Fruit fly (Drosophila melanogaster) whole organism, prepupa: ENCODE results near the gene CG7289.

Experiments used
- Blimp-1 ChIP-seq: fragments of 200-800 bp; sonication (Bioruptor generic); optimal IDR thresholded peaks from 3 replicates; lab custom pipeline; 2017; ENCODE audit warnings: missing biosample characterization, missing genetic modification characterization, mild to moderate bottlenecking, moderate library complexity, missing genetic modification reagents
- CG10631 ChIP-seq: fragments of 200-800 bp; sonication (Bioruptor generic); optimal IDR thresholded peaks from 2 replicates; lab custom pipeline; 2016; ENCODE audit warnings: missing biosample characterization, missing genetic modification characterization
- CG10669 ChIP-seq: fragments of 200-800 bp; sonication (Bioruptor generic); optimal IDR thresholded peaks from 3 replicates; lab custom pipeline; 2018; ENCODE audit warnings: missing biosample characterization, mild to moderate bottlenecking, missing genetic modification characterization, moderate library complexity
- CG11762 ChIP-seq: fragments of 200-800 bp; sonication (Bioruptor generic); optimal IDR thresholded peaks from 3 replicates; lab custom pipeline; 2016; ENCODE audit warnings: missing biosample characterization, missing genetic modification characterization; ENCODE audit not compliant: insufficient read depth
- CG11902 ChIP-seq: fragments of 200-800 bp; sonication (Bioruptor generic); optimal IDR thresholded peaks from 3 replicates; lab custom pipeline; 2016; ENCODE audit warnings: missing biosample characterization, missing genetic modification characterization
- CG16779 ChIP-seq: fragments of 200-800 bp; sonication (Bioruptor generic); optimal IDR thresholded peaks from 3 replicates; lab custom pipeline; 2017; ENCODE audit warnings: missing biosample characterization, mild to moderate bottlenecking, missing genetic modification characterization
- CG3032 ChIP-seq: fragments of 200-800 bp; optimal IDR thresholded peaks from 2 replicates; lab custom pipeline; 2019; ENCODE audit warnings: missing biosample characterization, mild to moderate bottlenecking, missing genetic modification characterization, moderate library complexity
- CG31627 ChIP-seq: fragments of 200-800 bp; sonication (Bioruptor generic); optimal IDR thresholded peaks from 3 replicates; lab custom pipeline; 2016; ENCODE audit warnings: missing biosample characterization, missing genetic modification characterization
- CG32006 ChIP-seq: fragments of 200-800 bp; sonication (Bioruptor generic); optimal IDR thresholded peaks from 3 replicates; lab custom pipeline; 2017; ENCODE audit warnings: missing biosample characterization, mild to moderate bottlenecking, missing genetic modification characterization
- CG34406 ChIP-seq: fragments of 200-800 bp; sonication (Bioruptor generic); optimal IDR thresholded peaks from 3 replicates; lab custom pipeline; 2016; ENCODE audit warnings: missing biosample characterization, missing genetic modification characterization
- CG3919 ChIP-seq: fragments of 200-800 bp; sonication (Bioruptor generic); optimal IDR thresholded peaks from 3 replicates; lab custom pipeline; 2016; ENCODE audit warnings: missing biosample characterization, missing genetic modification characterization
- CG6163 ChIP-seq: fragments of 200-800 bp; sonication (Bioruptor generic); IDR thresholded peaks from 3 replicates; pipeline ENCODE4 v1.3.6; 2022; ENCODE audit warnings: missing biosample characterization, missing genetic modification characterization
- CG6276 ChIP-seq: fragments of 200-800 bp; sonication (Bioruptor generic); optimal IDR thresholded peaks from 2 replicates; lab custom pipeline; 2017; ENCODE audit warnings: missing biosample characterization, mild to moderate bottlenecking, missing genetic modification characterization
- CG6854 ChIP-seq: fragments of 200-800 bp; sonication (Bioruptor generic); optimal IDR thresholded peaks from 2 replicates; lab custom pipeline; 2017; ENCODE audit warnings: missing biosample characterization, mild to moderate bottlenecking, missing genetic modification characterization
- CG7368 ChIP-seq: fragments of 200-800 bp; sonication (Bioruptor generic); optimal IDR thresholded peaks from 3 replicates; lab custom pipeline; 2016; ENCODE audit warnings: missing biosample characterization, missing genetic modification characterization
- CG9139 ChIP-seq: fragments of 200-800 bp; sonication (Bioruptor generic); optimal IDR thresholded peaks from 3 replicates; lab custom pipeline; 2017; ENCODE audit warnings: missing biosample characterization, mild to moderate bottlenecking, missing genetic modification characterization
- Eip75B ChIP-seq: fragments of 200-800 bp; sonication (Bioruptor generic); optimal IDR thresholded peaks from 3 replicates; lab custom pipeline; 2016; ENCODE audit warnings: missing biosample characterization, missing genetic modification characterization
- Eip78C ChIP-seq: fragments of 200-800 bp; sonication (Bioruptor generic); peaks from one replicate; lab custom pipeline; 2016; ENCODE audit warnings: missing biosample characterization, missing genetic modification characterization
- Eip93F ChIP-seq: fragments of 200-800 bp; sonication (Bioruptor generic); optimal IDR thresholded peaks from 2 replicates; lab custom pipeline; 2016; ENCODE audit warnings: missing biosample characterization, mild to moderate bottlenecking, missing genetic modification characterization
- Gug ChIP-seq: fragments of 200-800 bp; sonication (Bioruptor generic); IDR thresholded peaks from 2 replicates; pipeline ENCODE4 v1.3.6; 2022; ENCODE audit warnings: missing biosample characterization, missing genetic modification characterization
- Hr38 ChIP-seq: sonication (Bioruptor generic); optimal IDR thresholded peaks from 2 replicates; lab custom pipeline; 2016; ENCODE audit warnings: missing biosample characterization, missing genetic modification characterization
- Hr4 ChIP-seq: fragments of 200-800 bp; sonication (Bioruptor generic); optimal IDR thresholded peaks from 3 replicates; lab custom pipeline; 2016; ENCODE audit warnings: missing biosample characterization, missing genetic modification characterization
- Lpt ChIP-seq: fragments of 200-800 bp; sonication (Bioruptor generic); optimal IDR thresholded peaks from 3 replicates; lab custom pipeline; 2016; ENCODE audit warnings: missing biosample characterization, missing genetic modification characterization
- Smox ChIP-seq: fragments of 200-800 bp; sonication (Bioruptor generic); optimal IDR thresholded peaks from 3 replicates; lab custom pipeline; 2016; ENCODE audit warnings: missing biosample characterization, missing genetic modification characterization
- Sox102F ChIP-seq: fragments of 200-800 bp; sonication (Bioruptor generic); optimal IDR thresholded peaks from 2 replicates; lab custom pipeline; 2016; ENCODE audit warnings: missing biosample characterization, mild to moderate bottlenecking, missing genetic modification characterization
- Sox14 ChIP-seq: fragments of 200-800 bp; sonication (Bioruptor generic); optimal IDR thresholded peaks from 3 replicates; lab custom pipeline; 2016; ENCODE audit warnings: missing biosample characterization, missing genetic modification characterization
- achi ChIP-seq: fragments of 200-800 bp; sonication (Bioruptor generic); optimal IDR thresholded peaks from 3 replicates; lab custom pipeline; 2016; ENCODE audit warnings: missing biosample characterization, missing genetic modification characterization
- acj6 ChIP-seq: fragments of 200-800 bp; sonication (Bioruptor generic); optimal IDR thresholded peaks from 3 replicates; lab custom pipeline; 2016; ENCODE audit warnings: missing biosample characterization, missing genetic modification characterization
- cyc ChIP-seq: fragments of 200-800 bp; sonication (Bioruptor generic); optimal IDR thresholded peaks from 3 replicates; lab custom pipeline; 2016; ENCODE audit warnings: missing biosample characterization, missing genetic modification characterization
- dsx ChIP-seq: fragments of 200-800 bp; optimal IDR thresholded peaks from 3 replicates; lab custom pipeline; 2019; ENCODE audit warnings: missing biosample characterization, mild to moderate bottlenecking, missing genetic modification characterization, moderate library complexity; ENCODE audit not compliant: poor library complexity, severe bottlenecking
- eg ChIP-seq: fragments of 200-800 bp; sonication (Bioruptor generic); IDR thresholded peaks from 3 replicates; pipeline ENCODE4 v1.3.6; 2022; ENCODE audit warnings: missing biosample characterization, missing genetic modification characterization
- esn ChIP-seq: fragments of 200-800 bp; sonication (Bioruptor generic); optimal IDR thresholded peaks from 2 replicates; lab custom pipeline; 2016; ENCODE audit warnings: missing biosample characterization, mild to moderate bottlenecking, missing genetic modification characterization, moderate library complexity
- fd59A ChIP-seq: fragments of 200-800 bp; sonication (Bioruptor generic); optimal IDR thresholded peaks from 2 replicates; lab custom pipeline; 2017; ENCODE audit warnings: missing biosample characterization, mild to moderate bottlenecking, missing genetic modification characterization, missing genetic modification reagents
- fd85E ChIP-seq: fragments of 200-800 bp; sonication (Bioruptor generic); optimal IDR thresholded peaks from 3 replicates; lab custom pipeline; 2016; ENCODE audit warnings: missing biosample characterization, missing genetic modification characterization
- lz ChIP-seq: fragments of 200-800 bp; sonication (Bioruptor generic); optimal IDR thresholded peaks from 3 replicates; lab custom pipeline; 2016; ENCODE audit warnings: missing biosample characterization, missing genetic modification characterization
- net ChIP-seq: fragments of 200-800 bp; sonication (Bioruptor generic); optimal IDR thresholded peaks from 3 replicates; lab custom pipeline; 2016; ENCODE audit warnings: missing biosample characterization, missing genetic modification characterization
- pdm3 ChIP-seq: fragments of 200-800 bp; sonication (Bioruptor generic); optimal IDR thresholded peaks from 3 replicates; lab custom pipeline; 2016; ENCODE audit warnings: missing biosample characterization, missing genetic modification characterization
- salr ChIP-seq, 2 experiments: fragments of 200-800 bp; sonication (Bioruptor generic); optimal IDR thresholded peaks; 3 replicates each; lab custom pipeline; 2016 to 2018; ENCODE audit warnings: missing biosample characterization in 2 of 2, missing genetic modification characterization in 2 of 2, mild to moderate bottlenecking in 1 of 2
- spab ChIP-seq: fragments of 200-800 bp; sonication (Bioruptor generic); optimal IDR thresholded peaks from 2 replicates; lab custom pipeline; 2017; ENCODE audit warnings: missing biosample characterization, mild to moderate bottlenecking, missing genetic modification characterization, missing genetic modification reagents
- ss ChIP-seq, 2 experiments: fragments of 200-800 bp; sonication (Bioruptor generic); optimal IDR thresholded peaks; 2 replicates in 1 of 2; 3 replicates in 1 of 2; lab custom pipeline; 2017 to 2018; ENCODE audit warnings: mild to moderate bottlenecking in 2 of 2, missing biosample characterization in 2 of 2, missing genetic modification characterization in 2 of 2, moderate library complexity in 1 of 2
- svp ChIP-seq: fragments of 200-800 bp; sonication (Bioruptor generic); peaks from one replicate; lab custom pipeline; 2016; ENCODE audit warnings: missing biosample characterization, missing genetic modification characterization
- vri ChIP-seq: fragments of 200-800 bp; sonication (Bioruptor generic); optimal IDR thresholded peaks from 3 replicates; lab custom pipeline; 2016; ENCODE audit warnings: missing biosample characterization, mild to moderate bottlenecking, missing genetic modification characterization

The CG7289 gene

dm6 chr2L:1972450-1973119 lies 9.4 kb upstream of the CG7289 start:
- TF ChIP-seq dsx (GFP tag; lab: Kevin White, UChicago) (no peak), Blimp-1 (GFP tag; lab: Kevin White, UChicago) (peak; percentile 48), CG3919 (GFP tag; lab: Kevin White, UChicago) (no peak), Lpt (GFP tag; lab: Kevin White, UChicago) (no peak), cyc (GFP tag; lab: Kevin White, UChicago) (no peak), net (GFP tag; lab: Kevin White, UChicago) (no peak), CG6163 (GFP tag; lab: Robert Waterston, UW) (peak; percentile 26; the same call in 1 of the 3 replicates), eg (GFP tag; lab: Robert Waterston, UW) (no peak), Hr4 (GFP tag; lab: Kevin White, UChicago) (no peak), CG6276 (GFP tag; lab: Kevin White, UChicago) (no peak), Eip78C (peak; percentile 67), fd85E (GFP tag; lab: Kevin White, UChicago) (no peak), pdm3 (GFP tag; lab: Kevin White, UChicago) (no peak), CG34406 (GFP tag; lab: Kevin White, UChicago) (no peak)

dm6 chr2L:1973957-1974356 lies 8.1 kb upstream of the CG7289 start, which contains the start of gene Der-1:
Gene Der-1 (plus strand): TSS chr2L:1973957.
- TF ChIP-seq lz (GFP tag; lab: Kevin White, UChicago) (no peak), Blimp-1 (GFP tag; lab: Kevin White, UChicago) (no peak), CG16779 (tag; lab: Kevin White, UChicago) (no peak), cyc (GFP tag; lab: Kevin White, UChicago) (no peak), spab (no peak), Sox102F (GFP tag; lab: Kevin White, UChicago) (no peak), CG3032 (tag; lab: Kevin White, UChicago) (no peak), Gug (no peak), Eip78C (peak; percentile 59), Eip93F (no peak), CG7368 (GFP tag; lab: Kevin White, UChicago) (no peak), Smox (GFP tag; lab: Kevin White, UChicago) (no peak), salr (GFP tag; optimal IDR thresholded peaks at IDR 0.05; lab: Kevin White, UChicago) (no peak), CG31627 (GFP tag; lab: Kevin White, UChicago) (no peak), svp (GFP tag; lab: Kevin White, UChicago) (no peak), esn (GFP tag; lab: Kevin White, UChicago) (peak; percentile 35), Sox14 (GFP tag; lab: Kevin White, UChicago) (peak; percentile 22), fd59A (no peak), pdm3 (GFP tag; lab: Kevin White, UChicago) (no peak), vri (GFP tag; lab: Kevin White, UChicago) (no peak)

- TF ChIP-seq CG10669 = no peak
- TF ChIP-seq Blimp-1 (GFP tag; lab: Kevin White, UChicago) = no peak
- TF ChIP-seq Eip75B (GFP tag; lab: Kevin White, UChicago) = no peak
- no peak for TF ChIP-seq CG34406 (GFP tag; lab: Kevin White, UChicago)
- no peak for TF ChIP-seq CG11762
- no peak for TF ChIP-seq Hr38 (GFP tag; lab: Kevin White, UChicago)
- no peak for TF ChIP-seq svp (GFP tag; lab: Kevin White, UChicago)
- TF ChIP-seq acj6 (GFP tag; lab: Kevin White, UChicago) = no peak
- no peak for TF ChIP-seq CG32006 (GFP tag; lab: Kevin White, UChicago)
- no peak for TF ChIP-seq CG10631
- TF ChIP-seq ss (GFP tag; optimal IDR thresholded peaks at IDR 0.05; lab: Kevin White, UChicago) = no peak
- no peak for TF ChIP-seq CG6854 (GFP tag; lab: Kevin White, UChicago)
- TF ChIP-seq pdm3 (GFP tag; lab: Kevin White, UChicago) = no peak
- TF ChIP-seq achi = no peak
- TF ChIP-seq fd59A = no peak
- no peak for TF ChIP-seq CG11902
- no peak for TF ChIP-seq CG9139
- TF ChIP-seq CG7368 (GFP tag; lab: Kevin White, UChicago) = no peak
- no peak for TF ChIP-seq CG3919 (GFP tag; lab: Kevin White, UChicago)
- TF ChIP-seq lz (GFP tag; lab: Kevin White, UChicago) = no peak
These were observed 6.5 kb upstream of the CG7289 start for dm6 chr2L:1975473-1975872.
